Worm (Caenorhabditis elegans) whole organism, young adult: Measurements from ENCODE around the gene K06A9.1.

ENCODE experiments used
- B0019.2 ChIP-seq: fragments of 200-800 bp; sonication (Bioruptor generic); conservative IDR thresholded peaks from 2 replicates; pipeline ENCODE4 v1.3.6; 2022; ENCODE audit warnings: missing genetic modification reagents, missing genetic modification characterization, missing compliant biosample characterization
- B0035.1 ChIP-seq: sonication (generic microtip); optimal IDR thresholded peaks from 2 replicates; lab custom pipeline; 2016; ENCODE audit warnings: missing genetic modification characterization, mild to moderate bottlenecking, missing compliant biosample characterization, missing genotype, missing genetic modification reagents
- B0336.3 ChIP-seq: fragments of 200-800 bp; sonication (Bioruptor generic); IDR thresholded peaks from 2 replicates; pipeline ENCODE4 v1.3.6; 2022; ENCODE audit warnings: missing genetic modification characterization, missing compliant biosample characterization
- C06A6.2 ChIP-seq: fragments of 200-800 bp; sonication (Bioruptor generic); conservative IDR thresholded peaks from 2 replicates; pipeline ENCODE4 v1.3.6; 2022; ENCODE audit warnings: missing genetic modification characterization, missing compliant biosample characterization
- D2030.7 ChIP-seq: fragments of 200-800 bp; sonication (Bioruptor generic); IDR thresholded peaks from 2 replicates; pipeline ENCODE4 v1.3.6; 2022; ENCODE audit warnings: missing genetic modification reagents, missing genetic modification characterization, missing compliant biosample characterization
- F49E8.2 ChIP-seq: sonication (generic microtip); optimal IDR thresholded peaks from 3 replicates; lab custom pipeline; 2017; ENCODE audit warnings: missing genetic modification characterization, mild to moderate bottlenecking, missing compliant biosample characterization, antibody characterized with exemption, moderate library complexity; ENCODE audit not compliant: insufficient read depth
- F57A8.1 ChIP-seq: fragments of 200-800 bp; sonication (Bioruptor generic); optimal IDR thresholded peaks from 2 replicates; lab custom pipeline; 2018; ENCODE audit warnings: mild to moderate bottlenecking, missing genetic modification characterization, moderate library complexity, missing compliant biosample characterization
- T26A5.8 ChIP-seq: sonication (generic microtip); optimal IDR thresholded peaks from 2 replicates; lab custom pipeline; 2016; ENCODE audit warnings: missing genetic modification characterization, missing compliant biosample characterization
- Y95B8A.8 ChIP-seq: fragments of 200-800 bp; sonication (Bioruptor generic); IDR thresholded peaks from 2 replicates; pipeline ENCODE4 v1.3.6; 2022; ENCODE audit warnings: missing genetic modification reagents, missing genetic modification characterization, missing compliant biosample characterization
- akir-1 ChIP-seq: fragments of 200-800 bp; sonication (Bioruptor generic); optimal IDR thresholded peaks from 2 replicates; lab custom pipeline; 2018; ENCODE audit warnings: mild to moderate bottlenecking, missing genetic modification characterization, moderate library complexity, missing compliant biosample characterization
- aptf-3 ChIP-seq: fragments of 200-800 bp; sonication (Bioruptor generic); IDR thresholded peaks from 2 replicates; pipeline ENCODE4 v1.3.6; 2022; ENCODE audit warnings: missing genetic modification characterization, missing compliant biosample characterization
- atf-7 ChIP-seq: sonication (generic microtip); optimal IDR thresholded peaks from 2 replicates; lab custom pipeline; 2017; ENCODE audit warnings: mild to moderate bottlenecking, missing genetic modification characterization, missing compliant biosample characterization
- athp-1 ChIP-seq: sonication (generic microtip); optimal IDR thresholded peaks from 2 replicates; lab custom pipeline; 2017; ENCODE audit warnings: mild to moderate bottlenecking, missing genetic modification characterization, missing compliant biosample characterization
- bed-2 ChIP-seq: fragments of 200-800 bp; sonication (Bioruptor generic); IDR thresholded peaks from 2 replicates; pipeline ENCODE4 v1.3.6; 2022; ENCODE audit warnings: missing genetic modification reagents, missing genetic modification characterization, missing compliant biosample characterization
- cebp-2 ChIP-seq: fragments of 200-800 bp; sonication (Bioruptor generic); IDR thresholded peaks from 2 replicates; pipeline ENCODE4 v1.3.6; 2022; ENCODE audit warnings: missing genetic modification characterization, missing compliant biosample characterization
- ceh-40 ChIP-seq: fragments of 200-800 bp; sonication (Bioruptor generic); IDR thresholded peaks from 2 replicates; pipeline ENCODE4 v1.3.6; 2022; ENCODE audit warnings: missing genetic modification characterization, missing compliant biosample characterization
- ceh-79 ChIP-seq: sonication (generic microtip); optimal IDR thresholded peaks from 2 replicates; lab custom pipeline; 2017; ENCODE audit warnings: mild to moderate bottlenecking, missing genetic modification characterization, missing compliant biosample characterization
- ceh-91 ChIP-seq: fragments of 200-800 bp; sonication (Bioruptor generic); IDR thresholded peaks from 2 replicates; pipeline ENCODE4 v1.3.6; 2022; ENCODE audit warnings: missing genetic modification reagents, missing genetic modification characterization, missing compliant biosample characterization
- chd-7 ChIP-seq: sonication (generic microtip); optimal IDR thresholded peaks from 2 replicates; lab custom pipeline; 2016; ENCODE audit warnings: mild to moderate bottlenecking, missing genetic modification characterization, moderate library complexity, missing compliant biosample characterization
- dpl-1 ChIP-seq: fragments of 150-350 bp; optimal IDR thresholded peaks from 2 replicates; lab custom pipeline; 2014; ENCODE audit warnings: missing biosample characterization, missing genetic modification reagents, missing genetic modification characterization
- egl-18 ChIP-seq: fragments of 200-800 bp; sonication (Bioruptor generic); IDR thresholded peaks from 2 replicates; pipeline ENCODE4 v1.3.6; 2022; ENCODE audit warnings: missing genetic modification reagents, missing genetic modification characterization, missing compliant biosample characterization
- egrh-3 ChIP-seq: fragments of 200-800 bp; sonication (Bioruptor generic); IDR thresholded peaks from 2 replicates; pipeline ENCODE4 v1.3.6; 2022; ENCODE audit warnings: missing genetic modification reagents, missing genetic modification characterization, missing compliant biosample characterization
- ekl-4 ChIP-seq: fragments of 200-800 bp; sonication (Bioruptor generic); IDR thresholded peaks from 2 replicates; pipeline ENCODE4 v1.3.6; 2022; ENCODE audit warnings: missing genetic modification reagents, missing genetic modification characterization, missing compliant biosample characterization
- ets-4 ChIP-seq: fragments of 200-800 bp; sonication (Bioruptor generic); optimal IDR thresholded peaks from 2 replicates; lab custom pipeline; 2018; ENCODE audit warnings: mild to moderate bottlenecking, missing genetic modification characterization, missing compliant biosample characterization
- hmg-1.2 ChIP-seq: fragments of 200-800 bp; sonication (Bioruptor generic); IDR thresholded peaks from 2 replicates; pipeline ENCODE4 v1.3.6; 2022; ENCODE audit warnings: missing genetic modification reagents, missing genetic modification characterization, missing compliant biosample characterization
- hsf-1 ChIP-seq: fragments of 200-800 bp; sonication (Bioruptor generic); IDR thresholded peaks from 2 replicates; pipeline ENCODE4 v1.3.6; 2022; ENCODE audit warnings: missing genetic modification reagents, missing genetic modification characterization, missing compliant biosample characterization
- let-526 ChIP-seq: fragments of 200-800 bp; sonication (Bioruptor generic); IDR thresholded peaks from 2 replicates; pipeline ENCODE4 v1.3.6; 2022; ENCODE audit warnings: missing genetic modification reagents, missing genetic modification characterization, missing compliant biosample characterization
- let-607 ChIP-seq, 2 experiments: fragments of 200-800 bp in 1 of 2; sonication (Bioruptor generic) in 1 of 2; sonication (generic microtip) in 1 of 2; optimal IDR thresholded peaks; 2 replicates each; lab custom pipeline; 2016 to 2018; ENCODE audit warnings: mild to moderate bottlenecking in 2 of 2, missing compliant biosample characterization in 2 of 2, missing genetic modification characterization in 2 of 2, moderate library complexity in 2 of 2, missing genotype in 1 of 2
- lin-40 ChIP-seq: sonication (generic microtip); optimal IDR thresholded peaks from 2 replicates; lab custom pipeline; 2016; ENCODE audit warnings: missing genetic modification characterization, mild to moderate bottlenecking, missing compliant biosample characterization, missing genotype, missing genetic modification reagents
- madf-10 ChIP-seq: sonication (generic microtip); optimal IDR thresholded peaks from 2 replicates; lab custom pipeline; 2016; ENCODE audit warnings: mild to moderate bottlenecking, missing genetic modification characterization, missing compliant biosample characterization
- madf-3 ChIP-seq: fragments of 200-800 bp; sonication (Bioruptor generic); IDR thresholded peaks from 2 replicates; pipeline ENCODE4 v1.3.6; 2022; ENCODE audit warnings: missing genetic modification reagents, missing genetic modification characterization, missing compliant biosample characterization
- madf-6 ChIP-seq: fragments of 200-800 bp; sonication (Bioruptor generic); IDR thresholded peaks from 2 replicates; pipeline ENCODE4 v1.3.6; 2022; ENCODE audit warnings: missing genetic modification reagents, missing genetic modification characterization, missing compliant biosample characterization
- madf-8 ChIP-seq: fragments of 200-800 bp; sonication (Bioruptor generic); conservative IDR thresholded peaks from 2 replicates; pipeline ENCODE4 v1.3.6; 2022; ENCODE audit warnings: missing genetic modification reagents, missing genetic modification characterization, missing compliant biosample characterization
- nhr-120 ChIP-seq: fragments of 200-800 bp; sonication (Bioruptor generic); IDR thresholded peaks from 2 replicates; pipeline ENCODE4 v1.3.6; 2022; ENCODE audit warnings: missing genetic modification characterization, missing compliant biosample characterization
- nhr-179 ChIP-seq: sonication (generic microtip); optimal IDR thresholded peaks from 2 replicates; lab custom pipeline; 2016; ENCODE audit warnings: mild to moderate bottlenecking, missing genetic modification characterization, missing compliant biosample characterization
- nhr-27 ChIP-seq: fragments of 200-800 bp; sonication (Bioruptor generic); optimal IDR thresholded peaks from 2 replicates; lab custom pipeline; 2018; ENCODE audit warnings: mild to moderate bottlenecking, missing genetic modification characterization, moderate library complexity, missing compliant biosample characterization
- nhr-80 ChIP-seq: sonication (generic microtip); optimal IDR thresholded peaks from 2 replicates; lab custom pipeline; 2016; ENCODE audit warnings: missing genetic modification characterization, missing compliant biosample characterization
- sdz-38 ChIP-seq: sonication (generic microtip); optimal IDR thresholded peaks from 2 replicates; lab custom pipeline; 2016; ENCODE audit warnings: missing genotype, missing genetic modification characterization, missing compliant biosample characterization
- sea-2 ChIP-seq: fragments of 200-800 bp; sonication (Bioruptor generic); IDR thresholded peaks from 2 replicates; pipeline ENCODE4 v1.3.6; 2022; ENCODE audit warnings: missing genetic modification characterization, missing compliant biosample characterization
- snpc-3.4 ChIP-seq: sonication (generic microtip); optimal IDR thresholded peaks from 2 replicates; lab custom pipeline; 2017; ENCODE audit warnings: missing genetic modification characterization, mild to moderate bottlenecking, missing compliant biosample characterization, antibody characterized with exemption, moderate library complexity, missing genotype, missing genetic modification reagents
- somi-1 ChIP-seq: fragments of 200-800 bp; sonication (Bioruptor generic); optimal IDR thresholded peaks from 2 replicates; lab custom pipeline; 2018; ENCODE audit warnings: mild to moderate bottlenecking, missing genetic modification characterization, missing compliant biosample characterization
- tbx-9 ChIP-seq: sonication (generic microtip); optimal IDR thresholded peaks from 2 replicates; lab custom pipeline; 2016; ENCODE audit warnings: borderline replicate concordance, missing genetic modification characterization, inconsistent platforms, missing compliant biosample characterization
- xnd-1 ChIP-seq: sonication (generic microtip); optimal IDR thresholded peaks from 2 replicates; lab custom pipeline; 2016; ENCODE audit warnings: missing genotype, missing genetic modification reagents, missing genetic modification characterization, missing compliant biosample characterization
- zfh-2 ChIP-seq: fragments of 200-800 bp; sonication (Bioruptor generic); conservative IDR thresholded peaks from 2 replicates; pipeline ENCODE4 v1.3.6; 2022; ENCODE audit warnings: missing genetic modification reagents, missing genetic modification characterization, missing compliant biosample characterization

K06A9.1 gene

ce11 chrX:1502914-1503313 lies 44.4 kb upstream of the K06A9.1 start:
- no peak for TF ChIP-seq madf-10 (tag; lab: Kevin White, UChicago)
- no peak for TF ChIP-seq madf-6 (GFP tag; lab: Robert Waterston, UW)
- no peak for TF ChIP-seq nhr-179 (tag; lab: Kevin White, UChicago)
- TF ChIP-seq zfh-2 (GFP tag; lab: Robert Waterston, UW): peak; percentile 86
- TF ChIP-seq snpc-3.4 (tag; lab: Kevin White, UChicago): no peak
- peak; percentile 37; the same call in 1 of the 2 replicates for TF ChIP-seq egrh-3 (GFP tag; lab: Robert Waterston, UW)
- no peak for TF ChIP-seq madf-3 (GFP tag; lab: Robert Waterston, UW)
- no peak for TF ChIP-seq C06A6.2 (GFP tag; lab: Robert Waterston, UW)
- TF ChIP-seq Y95B8A.8 (GFP tag; lab: Robert Waterston, UW): no peak
- 0 out of 2 replicates have a peak, but pooled peaks have one; percentile 11 for TF ChIP-seq ceh-40 (GFP tag; lab: Robert Waterston, UW)
- TF ChIP-seq cebp-2: no peak
- TF ChIP-seq B0336.3 (GFP tag; lab: Robert Waterston, UW): no peak
- no peak for TF ChIP-seq madf-8 (GFP tag; lab: Robert Waterston, UW)
- no peak for TF ChIP-seq let-526 (GFP tag; lab: Robert Waterston, UW)
- no peak for TF ChIP-seq lin-40 (tag; lab: Kevin White, UChicago)
- no peak for TF ChIP-seq F49E8.2 (tag; lab: Kevin White, UChicago)
- no peak for TF ChIP-seq ceh-91 (GFP tag; lab: Robert Waterston, UW)
- no peak for TF ChIP-seq xnd-1 (tag; lab: Kevin White, UChicago)
- TF ChIP-seq sea-2: no peak
- TF ChIP-seq, all 124 proteins: peak for 3

ce11 chrX:1503698-1504501 lies 43.4 kb upstream of the K06A9.1 start:
- peak; percentile 32; the same call in 1 of the 2 replicates for TF ChIP-seq B0336.3 (GFP tag; lab: Robert Waterston, UW)
- no peak for TF ChIP-seq ceh-79 (tag; lab: Kevin White, UChicago)
- TF ChIP-seq B0019.2: peak; percentile 6; the same call in 1 of the 2 replicates
- TF ChIP-seq let-526 (GFP tag; lab: Robert Waterston, UW): peak; percentile 93
- no peak for TF ChIP-seq dpl-1 (GFP tag; lab: Kevin White, UChicago)
- peak in 1 of 2 experiments; percentile 42 for TF ChIP-seq let-607 (tag; optimal IDR thresholded peaks at IDR 0.05; lab: Kevin White, UChicago)
- TF ChIP-seq somi-1 (GFP tag; lab: Kevin White, UChicago): no peak
- peak; percentile 82 for TF ChIP-seq atf-7 (tag; lab: Kevin White, UChicago)
- peak; percentile 74 for TF ChIP-seq B0035.1
- TF ChIP-seq D2030.7: no peak
- 0 out of 2 replicates have a peak, but pooled peaks have one; percentile 15 for TF ChIP-seq madf-6 (GFP tag; lab: Robert Waterston, UW)
- 0 out of 2 replicates have a peak, but pooled peaks have one; percentile 47 for TF ChIP-seq nhr-120
- peak; percentile 99 for TF ChIP-seq Y95B8A.8 (GFP tag; lab: Robert Waterston, UW)
- TF ChIP-seq akir-1 (GFP tag; lab: Kevin White, UChicago): no peak
- TF ChIP-seq F49E8.2 (tag; lab: Kevin White, UChicago): no peak
- TF ChIP-seq madf-3 (GFP tag; lab: Robert Waterston, UW): peak; percentile 87; the same call in 1 of the 2 replicates
- TF ChIP-seq egl-18 (GFP tag; lab: Robert Waterston, UW): no peak
- TF ChIP-seq nhr-27 (tag; lab: Kevin White, UChicago): no peak
- no peak for TF ChIP-seq ets-4 (GFP tag; lab: Kevin White, UChicago)
- TF ChIP-seq nhr-179 (tag; lab: Kevin White, UChicago): no peak
- TF ChIP-seq aptf-3 (GFP tag; lab: Robert Waterston, UW): 0 out of 2 replicates have a peak, but pooled peaks have one; percentile 38
- peak; percentile 49 for TF ChIP-seq ekl-4 (GFP tag; lab: Robert Waterston, UW)
- TF ChIP-seq T26A5.8 (tag; lab: Kevin White, UChicago): no peak
- TF ChIP-seq sdz-38 (tag; lab: Kevin White, UChicago): no peak
- no peak for TF ChIP-seq nhr-80
- TF ChIP-seq tbx-9: no peak
- TF ChIP-seq bed-2 (GFP tag; lab: Robert Waterston, UW): no peak
- TF ChIP-seq hsf-1: peak; percentile 40; the same call in 1 of the 2 replicates
- TF ChIP-seq chd-7: peak; percentile 68
- peak; percentile 40 for TF ChIP-seq hmg-1.2
- TF ChIP-seq F57A8.1 (GFP tag; lab: Kevin White, UChicago): peak; percentile 51
- TF ChIP-seq athp-1: peak; percentile 59
